Worm (Caenorhabditis elegans): ENCODE measurements around the gene R03D7.8.
A peak's percentile ranks its signal among the peaks of the same experiment; 100 is the strongest.

Gene R03D7.8

ce11 chrII:10925804-10926570 lies 30.7 kb downstream of the R03D7.8 start, which contains the start of gene metr-1:
TSS of gene metr-1 (plus strand) at chrII:10926561.
- no peak for TF ChIP-seq ztf-25 (GFP tag; IDR thresholded peaks at IDR 0.05)
- no peak for TF ChIP-seq lin-26 (GFP tag; IDR thresholded peaks at IDR 0.05)
- no peak for TF ChIP-seq F23B12.7 (tag; optimal IDR thresholded peaks at IDR 0.05; ENCODE audit: insufficient read depth)
- TF ChIP-seq xnd-1 (tag; optimal IDR thresholded peaks at IDR 0.05), result peak; percentile 27
- no peak for TF ChIP-seq F55B11.4 (tag; optimal IDR thresholded peaks at IDR 0.05; ENCODE audit: borderline replicate concordance, insufficient read depth)
- no peak for TF ChIP-seq dox-1 (GFP tag; IDR thresholded peaks at IDR 0.05)
- no peak for TF ChIP-seq nhr-120 (GFP tag; IDR thresholded peaks at IDR 0.05)
- no peak for TF ChIP-seq bed-1 (GFP tag; IDR thresholded peaks at IDR 0.05)
- TF ChIP-seq Y67H2A.10 (GFP tag; conservative IDR thresholded peaks at IDR 0.05), result no peak
- TF ChIP-seq zim-3 (tag; optimal IDR thresholded peaks at IDR 0.05), result no peak
- TF ChIP-seq ekl-4 (GFP tag; IDR thresholded peaks at IDR 0.05), result peak; percentile 22; the same call in 1 of the 2 replicates
- TF ChIP-seq Y95B8A.8 (GFP tag; IDR thresholded peaks at IDR 0.05), result 0 out of 2 replicates have a peak, but pooled peaks have one; percentile 42
- TF ChIP-seq nfya-2 (GFP tag; IDR thresholded peaks at IDR 0.05), result no peak
- peak; percentile 53 for TF ChIP-seq F33H1.4 (GFP tag; IDR thresholded peaks at IDR 0.05)
- TF ChIP-seq ceh-27 (GFP tag; optimal IDR thresholded peaks at IDR 0.05), result no peak
- TF ChIP-seq madf-10 (tag; optimal IDR thresholded peaks at IDR 0.05), result no peak
- TF ChIP-seq B0019.2 (GFP tag; conservative IDR thresholded peaks at IDR 0.05), result no peak
- TF ChIP-seq rec-8 (tag; optimal IDR thresholded peaks at IDR 0.05), result peak in 1 of 2 experiments; percentile 18
- peak; percentile 38 for TF ChIP-seq ama-1 (optimal IDR thresholded peaks at IDR 0.05)
- no peak for TF ChIP-seq ama-1 (GFP tag; optimal IDR thresholded peaks at IDR 0.05)
- no peak for TF ChIP-seq hsf-1 (GFP tag; IDR thresholded peaks at IDR 0.05)
- TF ChIP-seq let-607 (tag; optimal IDR thresholded peaks at IDR 0.05), result no peak
- TF ChIP-seq lsy-27 (tag; optimal IDR thresholded peaks at IDR 0.05; ENCODE audit: borderline replicate concordance, insufficient read depth), result no peak
- no peak for TF ChIP-seq C06A6.2 (GFP tag; conservative IDR thresholded peaks at IDR 0.05)
- no peak for TF ChIP-seq Y53G8AR.9 (GFP tag; conservative IDR thresholded peaks at IDR 0.05)
- peak; percentile 70 for TF ChIP-seq madf-6 (GFP tag; IDR thresholded peaks at IDR 0.05)
- no peak for TF ChIP-seq tbx-9 (tag; optimal IDR thresholded peaks at IDR 0.05; ENCODE audit: borderline replicate concordance)
- TF ChIP-seq dpl-1 (GFP tag; optimal IDR thresholded peaks at IDR 0.05), result peak; percentile 66
- TF ChIP-seq nhr-80 (tag; optimal IDR thresholded peaks at IDR 0.05), result peak; percentile 9
- TF ChIP-seq nhr-27 (tag; optimal IDR thresholded peaks at IDR 0.05), result no peak
- no peak for TF ChIP-seq ztf-28 (GFP tag; IDR thresholded peaks at IDR 0.05)
- TF ChIP-seq athp-1 (tag; optimal IDR thresholded peaks at IDR 0.05), result no peak
- TF ChIP-seq B0336.3 (GFP tag; IDR thresholded peaks at IDR 0.05), result no peak
- no peak for TF ChIP-seq lir-1 (GFP tag; conservative IDR thresholded peaks at IDR 0.05)
- peak; percentile 35; the same call in 1 of the 2 replicates for TF ChIP-seq hmg-20 (GFP tag; IDR thresholded peaks at IDR 0.05)
- no peak for TF ChIP-seq ceh-79 (tag; optimal IDR thresholded peaks at IDR 0.05)
- TF ChIP-seq madf-8 (GFP tag; conservative IDR thresholded peaks at IDR 0.05), result 0 out of 2 replicates have a peak, but pooled peaks have one; percentile 7
- TF ChIP-seq lin-54 (GFP tag; optimal IDR thresholded peaks at IDR 0.05), result peak; percentile 68
- TF ChIP-seq F37B4.10 (GFP tag; IDR thresholded peaks at IDR 0.05), result no peak
- no peak for TF ChIP-seq him-1 (tag; optimal IDR thresholded peaks at IDR 0.05)
- no peak for TF ChIP-seq egl-18 (GFP tag; IDR thresholded peaks at IDR 0.05)
- no peak for TF ChIP-seq repo-1 (tag; optimal IDR thresholded peaks at IDR 0.05)
- TF ChIP-seq efl-1 (GFP tag; optimal IDR thresholded peaks at IDR 0.05), result peak; percentile 92
- no peak for TF ChIP-seq sdz-38 (tag; optimal IDR thresholded peaks at IDR 0.05)
- peak; percentile 31; the same call in 1 of the 2 replicates for TF ChIP-seq ceh-91 (GFP tag; IDR thresholded peaks at IDR 0.05)
- TF ChIP-seq mcd-1 (GFP tag; IDR thresholded peaks at IDR 0.05), result peak; percentile 49; the same call in 1 of the 2 replicates
- no peak for TF ChIP-seq chd-7 (tag; optimal IDR thresholded peaks at IDR 0.05)

Data from whole organism, young adult.